Fruit fly (Drosophila melanogaster): ENCODE results near the gene MtnD.

dm6 chr3R:20501910-20502309 is 32.9 kb upstream of the MtnD start, which contains the start of gene CG46441:
- TF ChIP-seq CG8478 (optimal IDR thresholded peaks at IDR 0.05) (no peak), CTCF (optimal IDR thresholded peaks at IDR 0.05) (no peak)

Measured in S2 (cell line).